Fruit fly (Drosophila melanogaster): ENCODE results near the gene Osi6.

DNA sequence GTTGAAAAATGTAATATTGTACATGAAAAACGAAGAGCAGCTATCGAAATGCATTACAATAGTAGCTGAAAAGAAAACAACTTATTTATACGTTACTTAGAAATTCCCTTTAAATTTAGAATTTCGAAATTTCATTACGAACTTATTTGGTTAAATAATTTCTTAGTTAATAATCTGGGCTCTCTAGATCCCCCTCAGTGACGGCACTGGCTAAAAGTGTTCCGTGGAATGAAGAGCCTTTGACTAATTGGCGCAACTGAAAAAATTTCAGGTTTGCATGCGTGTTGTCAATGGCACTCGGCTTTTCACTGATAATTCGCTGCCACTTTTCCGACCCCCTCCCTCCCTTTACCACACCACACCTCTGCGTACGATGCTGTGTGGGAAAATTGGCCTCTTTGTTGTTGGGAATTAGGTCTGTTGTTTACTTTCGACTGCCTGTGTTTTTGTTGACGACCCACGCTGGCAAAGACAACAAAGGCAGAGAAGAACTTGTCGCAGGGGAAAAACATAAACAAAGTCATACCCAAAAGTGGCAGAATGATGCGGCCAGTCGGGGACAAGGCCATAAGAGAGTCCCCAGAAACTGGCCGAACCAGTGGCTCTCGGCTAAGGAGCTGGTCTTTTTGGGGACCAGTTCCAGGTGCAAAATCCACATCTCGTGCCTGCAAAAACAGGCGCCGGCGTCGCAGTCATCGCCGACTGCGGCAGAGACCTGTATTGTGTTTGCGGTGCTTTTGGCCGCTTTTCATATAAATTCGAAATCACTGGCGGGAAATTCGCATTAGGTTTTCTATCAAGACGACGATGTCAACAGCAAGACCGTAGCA is 19.2 kb upstream of the Osi6 start, which contains the start of gene Osi3:
- TF ChIP-seq Hr96 (GFP tag; optimal IDR thresholded peaks at IDR 0.05) (no peak), CG1620 (GFP tag; optimal IDR thresholded peaks at IDR 0.05) (no peak), CG14711 (tag; optimal IDR thresholded peaks at IDR 0.05) (no peak), bab1 (GFP tag; optimal IDR thresholded peaks at IDR 0.05) (no peak), CG11617 (GFP tag; optimal IDR thresholded peaks at IDR 0.05) (no peak), kay (GFP tag; ENCODE audit: borderline replicate concordance) (no peak), CG12768 (GFP tag; optimal IDR thresholded peaks at IDR 0.05) (no peak), ovo (GFP tag; optimal IDR thresholded peaks at IDR 0.05) (no peak), Mnt (GFP tag; optimal IDR thresholded peaks at IDR 0.05) (no peak), CG33017 (tag; optimal IDR thresholded peaks at IDR 0.05) (no peak)

All from whole organism, adult.